Worm (Caenorhabditis elegans) whole organism, young adult: ENCODE data around the gene ZK355.3.
A peak's percentile ranks its signal among the peaks of the same experiment; 100 is the strongest.

Experiments used
- B0019.2 ChIP-seq: fragments of 200-800 bp; sonication (Bioruptor generic); conservative IDR thresholded peaks from 2 replicates; pipeline ENCODE4 v1.3.6; 2022; ENCODE audit warnings: missing genetic modification reagents, missing genetic modification characterization, missing compliant biosample characterization
- C17E4.6 ChIP-seq: fragments of 200-800 bp; sonication (Bioruptor generic); IDR thresholded peaks from 2 replicates; pipeline ENCODE4 v1.3.6; 2022; ENCODE audit warnings: missing genetic modification reagents, missing genetic modification characterization, missing compliant biosample characterization
- F10E7.11 ChIP-seq: sonication (generic microtip); optimal IDR thresholded peaks from 2 replicates; lab custom pipeline; 2017; ENCODE audit warnings: mild to moderate bottlenecking, missing genetic modification characterization, moderate library complexity, missing compliant biosample characterization
- F22D6.2 ChIP-seq: sonication (generic microtip); optimal IDR thresholded peaks from 2 replicates; lab custom pipeline; 2016; ENCODE audit warnings: mild to moderate bottlenecking, missing genetic modification characterization, missing compliant biosample characterization
- F33H1.4 ChIP-seq: fragments of 200-800 bp; sonication (Bioruptor generic); IDR thresholded peaks from 2 replicates; pipeline ENCODE4 v1.3.6; 2022; ENCODE audit warnings: missing genetic modification reagents, missing genetic modification characterization, missing compliant biosample characterization
- F37B4.10 ChIP-seq: fragments of 200-800 bp; sonication (Bioruptor generic); IDR thresholded peaks from 2 replicates; pipeline ENCODE4 v1.3.6; 2022; ENCODE audit warnings: missing genetic modification characterization, missing compliant biosample characterization
- F52B5.7 ChIP-seq: sonication (generic microtip); optimal IDR thresholded peaks from 2 replicates; lab custom pipeline; 2016; ENCODE audit warnings: mild to moderate bottlenecking, missing genetic modification characterization, missing compliant biosample characterization
- T26A5.8 ChIP-seq: sonication (generic microtip); optimal IDR thresholded peaks from 2 replicates; lab custom pipeline; 2016; ENCODE audit warnings: missing genetic modification characterization, missing compliant biosample characterization
- Y79H2A.3 ChIP-seq: fragments of 200-800 bp; sonication (Bioruptor generic); conservative IDR thresholded peaks from 2 replicates; pipeline ENCODE4 v1.3.6; 2022; ENCODE audit warnings: missing genetic modification reagents, missing genetic modification characterization, missing compliant biosample characterization
- Y95B8A.8 ChIP-seq: fragments of 200-800 bp; sonication (Bioruptor generic); IDR thresholded peaks from 2 replicates; pipeline ENCODE4 v1.3.6; 2022; ENCODE audit warnings: missing genetic modification reagents, missing genetic modification characterization, missing compliant biosample characterization
- ZK185.1 ChIP-seq: sonication (generic microtip); optimal IDR thresholded peaks from 2 replicates; lab custom pipeline; 2016; ENCODE audit warnings: mild to moderate bottlenecking, missing genetic modification characterization, missing compliant biosample characterization; ENCODE audit not compliant: poor library complexity, severe bottlenecking
- akir-1 ChIP-seq: fragments of 200-800 bp; sonication (Bioruptor generic); optimal IDR thresholded peaks from 2 replicates; lab custom pipeline; 2018; ENCODE audit warnings: mild to moderate bottlenecking, missing genetic modification characterization, moderate library complexity, missing compliant biosample characterization
- aptf-2 ChIP-seq: fragments of 200-800 bp; sonication (Bioruptor generic); conservative IDR thresholded peaks from 2 replicates; pipeline ENCODE4 v1.3.6; 2022; ENCODE audit warnings: missing genetic modification reagents, missing genetic modification characterization, missing compliant biosample characterization
- aptf-3 ChIP-seq: fragments of 200-800 bp; sonication (Bioruptor generic); IDR thresholded peaks from 2 replicates; pipeline ENCODE4 v1.3.6; 2022; ENCODE audit warnings: missing genetic modification characterization, missing compliant biosample characterization
- athp-1 ChIP-seq: sonication (generic microtip); optimal IDR thresholded peaks from 2 replicates; lab custom pipeline; 2017; ENCODE audit warnings: mild to moderate bottlenecking, missing genetic modification characterization, missing compliant biosample characterization
- attf-3 ChIP-seq: fragments of 200-800 bp; sonication (Bioruptor generic); conservative IDR thresholded peaks from 2 replicates; pipeline ENCODE4 v1.3.6; 2022; ENCODE audit warnings: missing genetic modification reagents, missing genetic modification characterization, missing compliant biosample characterization
- attf-5 ChIP-seq: fragments of 200-800 bp; sonication (Bioruptor generic); optimal IDR thresholded peaks from 2 replicates; lab custom pipeline; 2018; ENCODE audit warnings: mild to moderate bottlenecking, missing genetic modification characterization, missing compliant biosample characterization
- bed-1 ChIP-seq: fragments of 200-800 bp; sonication (Bioruptor generic); IDR thresholded peaks from 2 replicates; pipeline ENCODE4 v1.3.6; 2022; ENCODE audit warnings: missing genetic modification reagents, missing genetic modification characterization, missing compliant biosample characterization
- ccch-3 ChIP-seq: fragments of 200-800 bp; sonication (Bioruptor generic); optimal IDR thresholded peaks from 2 replicates; lab custom pipeline; 2018; ENCODE audit warnings: mild to moderate bottlenecking, missing genetic modification characterization, missing compliant biosample characterization
- cebp-1 ChIP-seq, 2 experiments: fragments of 200-800 bp in 1 of 2; sonication (Bioruptor generic) in 1 of 2; sonication (generic microtip) in 1 of 2; IDR thresholded peaks in 1 of 2; optimal IDR thresholded peaks in 1 of 2; 2 replicates each; pipeline versions ENCODE4 v1.3.6 to Lab custom; 2017 to 2022; ENCODE audit warnings: missing compliant biosample characterization in 2 of 2, missing genetic modification characterization in 2 of 2, mild to moderate bottlenecking in 1 of 2, missing genetic modification reagents in 1 of 2, moderate library complexity in 1 of 2
- ceh-100 ChIP-seq: fragments of 200-800 bp; sonication (Bioruptor generic); IDR thresholded peaks from 2 replicates; pipeline ENCODE4 v1.3.6; 2022; ENCODE audit warnings: missing genetic modification reagents, missing genetic modification characterization, missing compliant biosample characterization
- ceh-91 ChIP-seq: fragments of 200-800 bp; sonication (Bioruptor generic); IDR thresholded peaks from 2 replicates; pipeline ENCODE4 v1.3.6; 2022; ENCODE audit warnings: missing genetic modification reagents, missing genetic modification characterization, missing compliant biosample characterization
- egl-18 ChIP-seq: fragments of 200-800 bp; sonication (Bioruptor generic); IDR thresholded peaks from 2 replicates; pipeline ENCODE4 v1.3.6; 2022; ENCODE audit warnings: missing genetic modification reagents, missing genetic modification characterization, missing compliant biosample characterization
- ets-4 ChIP-seq: fragments of 200-800 bp; sonication (Bioruptor generic); optimal IDR thresholded peaks from 2 replicates; lab custom pipeline; 2018; ENCODE audit warnings: mild to moderate bottlenecking, missing genetic modification characterization, missing compliant biosample characterization
- fkh-3 ChIP-seq: sonication (generic microtip); optimal IDR thresholded peaks from 2 replicates; lab custom pipeline; 2016; ENCODE audit warnings: mild to moderate bottlenecking, missing genetic modification characterization, missing compliant biosample characterization
- him-1 ChIP-seq: sonication (generic microtip); optimal IDR thresholded peaks from 2 replicates; lab custom pipeline; 2016; ENCODE audit warnings: missing genotype, missing genetic modification reagents, missing genetic modification characterization, missing compliant biosample characterization
- hlh-12 ChIP-seq: sonication (generic microtip); optimal IDR thresholded peaks from 2 replicates; lab custom pipeline; 2016; ENCODE audit warnings: missing genetic modification characterization, missing compliant biosample characterization
- hmg-1.2 ChIP-seq: fragments of 200-800 bp; sonication (Bioruptor generic); IDR thresholded peaks from 2 replicates; pipeline ENCODE4 v1.3.6; 2022; ENCODE audit warnings: missing genetic modification reagents, missing genetic modification characterization, missing compliant biosample characterization
- hmg-20 ChIP-seq: fragments of 200-800 bp; sonication (Bioruptor generic); IDR thresholded peaks from 2 replicates; pipeline ENCODE4 v1.3.6; 2022; ENCODE audit warnings: missing genetic modification reagents, missing genetic modification characterization, missing compliant biosample characterization
- hrde-1 ChIP-seq: sonication (generic microtip); optimal IDR thresholded peaks from 2 replicates; lab custom pipeline; 2016; ENCODE audit warnings: missing genetic modification characterization, mild to moderate bottlenecking, missing compliant biosample characterization, moderate library complexity, missing genotype, missing genetic modification reagents, borderline replicate concordance
- let-526 ChIP-seq: fragments of 200-800 bp; sonication (Bioruptor generic); IDR thresholded peaks from 2 replicates; pipeline ENCODE4 v1.3.6; 2022; ENCODE audit warnings: missing genetic modification reagents, missing genetic modification characterization, missing compliant biosample characterization
- lin-26 ChIP-seq: fragments of 200-800 bp; sonication (Bioruptor generic); IDR thresholded peaks from 2 replicates; pipeline ENCODE4 v1.3.6; 2022; ENCODE audit warnings: missing genetic modification reagents, missing genetic modification characterization, missing compliant biosample characterization
- lin-40 ChIP-seq: sonication (generic microtip); optimal IDR thresholded peaks from 2 replicates; lab custom pipeline; 2016; ENCODE audit warnings: missing genetic modification characterization, mild to moderate bottlenecking, missing compliant biosample characterization, missing genotype, missing genetic modification reagents
- lir-1 ChIP-seq: fragments of 200-800 bp; sonication (Bioruptor generic); conservative IDR thresholded peaks from 2 replicates; pipeline ENCODE4 v1.3.6; 2022; ENCODE audit warnings: missing genetic modification reagents, missing genetic modification characterization, missing compliant biosample characterization
- lsl-1 ChIP-seq: fragments of 200-800 bp; sonication (Bioruptor generic); optimal IDR thresholded peaks from 2 replicates; lab custom pipeline; 2018; ENCODE audit warnings: mild to moderate bottlenecking, missing genetic modification characterization, moderate library complexity, missing compliant biosample characterization
- madf-6 ChIP-seq: fragments of 200-800 bp; sonication (Bioruptor generic); IDR thresholded peaks from 2 replicates; pipeline ENCODE4 v1.3.6; 2022; ENCODE audit warnings: missing genetic modification reagents, missing genetic modification characterization, missing compliant biosample characterization
- nhr-80 ChIP-seq: sonication (generic microtip); optimal IDR thresholded peaks from 2 replicates; lab custom pipeline; 2016; ENCODE audit warnings: missing genetic modification characterization, missing compliant biosample characterization
- rec-8 ChIP-seq, 2 experiments: sonication (generic microtip); optimal IDR thresholded peaks; 2 replicates each; lab custom pipeline; 2016; ENCODE audit warnings: mild to moderate bottlenecking in 2 of 2, missing genetic modification characterization in 2 of 2, missing genetic modification reagents in 2 of 2, missing genotype in 2 of 2, missing biosample characterization in 1 of 2, missing compliant biosample characterization in 1 of 2, moderate library complexity in 1 of 2
- repo-1 ChIP-seq: sonication (generic microtip); optimal IDR thresholded peaks from 2 replicates; lab custom pipeline; 2017; ENCODE audit warnings: mild to moderate bottlenecking, missing genetic modification characterization, missing compliant biosample characterization
- snpc-1.3 ChIP-seq: sonication (generic microtip); optimal IDR thresholded peaks from 2 replicates; lab custom pipeline; 2017; ENCODE audit warnings: missing genetic modification characterization, mild to moderate bottlenecking, missing compliant biosample characterization, antibody characterized with exemption, moderate library complexity, missing genotype, missing genetic modification reagents; ENCODE audit not compliant: insufficient read depth
- snpc-3.4 ChIP-seq: sonication (generic microtip); optimal IDR thresholded peaks from 2 replicates; lab custom pipeline; 2017; ENCODE audit warnings: missing genetic modification characterization, mild to moderate bottlenecking, missing compliant biosample characterization, antibody characterized with exemption, moderate library complexity, missing genotype, missing genetic modification reagents
- somi-1 ChIP-seq: fragments of 200-800 bp; sonication (Bioruptor generic); optimal IDR thresholded peaks from 2 replicates; lab custom pipeline; 2018; ENCODE audit warnings: mild to moderate bottlenecking, missing genetic modification characterization, missing compliant biosample characterization
- tbp1 ChIP-seq: fragments of 200-800 bp; sonication (Bioruptor generic); optimal IDR thresholded peaks from 2 replicates; lab custom pipeline; 2018; ENCODE audit warnings: mild to moderate bottlenecking, missing genetic modification characterization, missing compliant biosample characterization
- unc-130 ChIP-seq: sonication (generic microtip); optimal IDR thresholded peaks from 2 replicates; lab custom pipeline; 2016; ENCODE audit warnings: missing genetic modification reagents, missing genetic modification characterization, missing compliant biosample characterization
- zim-3 ChIP-seq: sonication (generic microtip); optimal IDR thresholded peaks from 2 replicates; lab custom pipeline; 2017; ENCODE audit warnings: mild to moderate bottlenecking, missing genetic modification characterization, moderate library complexity, missing compliant biosample characterization
- ztf-3 ChIP-seq: fragments of 200-800 bp; sonication (Bioruptor generic); optimal IDR thresholded peaks from 2 replicates; lab custom pipeline; 2018; ENCODE audit warnings: mild to moderate bottlenecking, missing genetic modification characterization, missing compliant biosample characterization
- ztf-6 ChIP-seq: fragments of 200-800 bp; sonication (Bioruptor generic); IDR thresholded peaks from 2 replicates; pipeline ENCODE4 v1.3.6; 2022; ENCODE audit warnings: missing genetic modification reagents, missing genetic modification characterization, missing compliant biosample characterization

ZK355.3 gene

ce11 chrII:2973940-2974402 lies 46.5 kb upstream of the ZK355.3 start:
- peak; percentile 65 for TF ChIP-seq tbp1 (GFP tag; lab: Kevin White, UChicago)
- peak; percentile 85 for TF ChIP-seq Y95B8A.8 (GFP tag; lab: Robert Waterston, UW)
- TF ChIP-seq egl-18 (GFP tag; lab: Robert Waterston, UW), result peak; percentile 91
- no peak for TF ChIP-seq ccch-3
- peak; percentile 64; the same call in 1 of the 2 replicates for TF ChIP-seq cebp-1 (GFP tag; IDR thresholded peaks at IDR 0.05; lab: Robert Waterston, UW)
- peak; percentile 92 for TF ChIP-seq cebp-1 (tag; optimal IDR thresholded peaks at IDR 0.05; lab: Kevin White, UChicago)
- peak; percentile 92 for TF ChIP-seq let-526
- TF ChIP-seq repo-1, result peak; percentile 91
- TF ChIP-seq unc-130 (GFP tag; lab: Kevin White, UChicago), result no peak
- TF ChIP-seq hmg-1.2, result peak; percentile 99
- TF ChIP-seq rec-8 (tag; optimal IDR thresholded peaks at IDR 0.05; lab: Kevin White, UChicago), result no peak
- TF ChIP-seq madf-6 (GFP tag; lab: Robert Waterston, UW), result peak; percentile 47; the same call in 1 of the 2 replicates
- 0 out of 2 replicates have a peak, but pooled peaks have one; percentile 27 for TF ChIP-seq F37B4.10 (GFP tag; lab: Robert Waterston, UW)
- no peak for TF ChIP-seq lir-1 (GFP tag; lab: Robert Waterston, UW)
- TF ChIP-seq aptf-2 (GFP tag; lab: Robert Waterston, UW), result 0 out of 2 replicates have a peak, but pooled peaks have one; percentile 50
- peak; percentile 58; the same call in 1 of the 2 replicates for TF ChIP-seq ztf-6 (GFP tag; lab: Robert Waterston, UW)
- TF ChIP-seq ZK185.1 (tag; lab: Kevin White, UChicago), result peak; percentile 68
- TF ChIP-seq C17E4.6 (GFP tag; lab: Robert Waterston, UW), result peak; percentile 17; the same call in 1 of the 2 replicates
- peak; percentile 88 for TF ChIP-seq ztf-3 (GFP tag; lab: Kevin White, UChicago)
- peak; percentile 62 for TF ChIP-seq F10E7.11 (tag; lab: Kevin White, UChicago)
- TF ChIP-seq F52B5.7 (tag; lab: Kevin White, UChicago), result peak; percentile 81
- TF ChIP-seq T26A5.8 (tag; lab: Kevin White, UChicago), result no peak
- TF ChIP-seq lsl-1, result no peak
- TF ChIP-seq him-1 (tag; lab: Kevin White, UChicago), result no peak
- peak; percentile 54 for TF ChIP-seq zim-3 (tag; lab: Kevin White, UChicago)
- TF ChIP-seq somi-1 (GFP tag; lab: Kevin White, UChicago), result peak; percentile 96
- no peak for TF ChIP-seq snpc-3.4 (tag; lab: Kevin White, UChicago)
- peak; percentile 75 for TF ChIP-seq lin-26 (GFP tag; lab: Robert Waterston, UW)
- TF ChIP-seq athp-1 (tag; lab: Kevin White, UChicago), result peak; percentile 82
- TF ChIP-seq hrde-1 (tag; lab: Kevin White, UChicago), result no peak
- TF ChIP-seq F22D6.2 (tag; lab: Kevin White, UChicago), result peak; percentile 46
- peak; percentile 54; the same call in 1 of the 2 replicates for TF ChIP-seq hmg-20 (GFP tag; lab: Robert Waterston, UW)
- TF ChIP-seq akir-1 (GFP tag; lab: Kevin White, UChicago), result peak; percentile 73
- no peak for TF ChIP-seq ceh-91 (GFP tag; lab: Robert Waterston, UW)
- no peak for TF ChIP-seq B0019.2 (GFP tag; lab: Robert Waterston, UW)
- TF ChIP-seq F33H1.4, result no peak; the same call in 1 of the 2 replicates
- TF ChIP-seq snpc-1.3 (tag; lab: Kevin White, UChicago), result no peak
- TF ChIP-seq bed-1 (GFP tag; lab: Robert Waterston, UW), result no peak
- peak; percentile 74 for TF ChIP-seq attf-5
- TF ChIP-seq lin-40 (tag; lab: Kevin White, UChicago), result peak; percentile 92
- no peak for TF ChIP-seq hlh-12 (tag; lab: Kevin White, UChicago)
- no peak for TF ChIP-seq fkh-3 (tag; lab: Kevin White, UChicago)
- peak; percentile 43 for TF ChIP-seq ets-4 (GFP tag; lab: Kevin White, UChicago)
- TF ChIP-seq aptf-3 (GFP tag; lab: Robert Waterston, UW), result 0 out of 2 replicates have a peak, but pooled peaks have one; percentile 16
- 0 out of 2 replicates have a peak, but pooled peaks have one; percentile 30 for TF ChIP-seq attf-3 (GFP tag; lab: Robert Waterston, UW)
- peak; percentile 23 for TF ChIP-seq nhr-80 (tag; lab: Kevin White, UChicago)
- TF ChIP-seq Y79H2A.3 (GFP tag; lab: Robert Waterston, UW), result no peak
- TF ChIP-seq ceh-100, result peak; percentile 86
